Worm (Caenorhabditis elegans) whole organism, mixed stage, embryonic: ENCODE data around the gene Y43F8B.18.

ENCODE experiments used
- blmp-1 ChIP-seq: fragments of 150-350 bp; optimal IDR thresholded peaks from 2 replicates; lab custom pipeline; 2014; ENCODE audit warnings: missing biosample characterization, missing genetic modification characterization
- ces-1 ChIP-seq: fragments of 150-350 bp; optimal IDR thresholded peaks from 2 replicates; lab custom pipeline; 2014; ENCODE audit warnings: missing biosample characterization, missing genetic modification reagents, missing genetic modification characterization
- mab-5 ChIP-seq: fragments of 150-350 bp; optimal IDR thresholded peaks from 2 replicates; lab custom pipeline; 2014; ENCODE audit warnings: missing biosample characterization, missing genetic modification characterization
- nhr-237 ChIP-seq: fragments of 150-350 bp; optimal IDR thresholded peaks from 2 replicates; lab custom pipeline; 2014; ENCODE audit warnings: missing biosample characterization, missing genetic modification characterization
- nhr-28 ChIP-seq: fragments of 150-350 bp; optimal IDR thresholded peaks from 2 replicates; lab custom pipeline; 2014; ENCODE audit warnings: missing biosample characterization, missing genetic modification characterization
- unc-39 ChIP-seq: fragments of 150-350 bp; optimal IDR thresholded peaks from 2 replicates; lab custom pipeline; 2014; ENCODE audit warnings: missing biosample characterization, missing genetic modification characterization

DNA sequence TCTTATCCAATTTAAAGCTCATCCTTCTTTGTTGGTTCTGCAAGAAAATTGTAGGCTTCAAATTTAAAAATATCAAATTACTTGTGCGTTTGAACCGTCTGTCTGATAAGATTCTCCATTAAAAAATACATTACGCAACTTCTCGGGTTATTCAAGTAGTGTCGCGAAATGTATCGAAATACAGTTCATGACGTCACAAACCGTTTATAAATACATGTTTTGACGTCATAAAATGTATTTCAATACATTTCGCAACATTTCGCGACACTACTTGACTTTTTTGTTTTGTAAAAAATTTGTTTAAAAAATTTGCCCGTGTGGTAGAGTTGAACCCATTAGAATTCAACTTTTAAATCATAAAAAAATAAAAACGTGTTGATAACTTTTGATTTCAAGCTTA is 42.2 kb upstream of the Y43F8B.18 start:
- no peak for TF ChIP-seq ces-1 (GFP tag; lab: Kevin White, UChicago)
- TF ChIP-seq nhr-28 = no peak
- TF ChIP-seq unc-39 (tag; lab: Kevin White, UChicago) = no peak
- TF ChIP-seq blmp-1 = no peak
- no peak for TF ChIP-seq nhr-237
- TF ChIP-seq mab-5 = no peak
